Worm (Caenorhabditis elegans) whole organism, young adult: Measurements from ENCODE around the gene K07F5.7.

Experiments
- dpff-1 ChIP-seq: sonication (generic microtip); optimal IDR thresholded peaks from 2 replicates; lab custom pipeline; 2017; ENCODE audit warnings: mild to moderate bottlenecking, missing genetic modification characterization, missing compliant biosample characterization
- ets-4 ChIP-seq: fragments of 200-800 bp; sonication (Bioruptor generic); optimal IDR thresholded peaks from 2 replicates; lab custom pipeline; 2018; ENCODE audit warnings: mild to moderate bottlenecking, missing genetic modification characterization, missing compliant biosample characterization
- lin-26 ChIP-seq: fragments of 200-800 bp; sonication (Bioruptor generic); IDR thresholded peaks from 2 replicates; pipeline ENCODE4 v1.3.6; 2022; ENCODE audit warnings: missing genetic modification reagents, missing genetic modification characterization, missing compliant biosample characterization

DNA sequence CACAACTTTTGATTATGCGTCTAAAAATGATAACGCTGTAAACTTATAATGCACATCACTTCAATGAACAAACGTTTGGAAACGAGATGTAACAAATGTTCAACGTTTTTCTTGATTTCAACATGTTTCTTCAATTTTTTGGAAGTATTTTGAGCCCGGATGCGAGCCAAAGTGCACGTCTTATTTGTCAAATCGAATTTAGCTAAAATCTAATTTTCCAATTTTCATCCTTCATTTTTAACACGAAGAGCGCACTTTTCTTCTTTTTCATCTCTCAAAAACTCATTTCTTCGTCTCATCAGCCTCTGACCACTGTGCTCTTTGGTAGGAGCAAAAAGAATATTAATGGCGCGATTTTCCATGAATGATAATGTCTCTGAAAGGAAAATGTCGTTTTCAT, 49.7 kb downstream of the K07F5.7 start:
- TF ChIP-seq dpff-1 (no peak), lin-26 (GFP tag; lab: Robert Waterston, UW) (no peak), ets-4 (no peak)
